Fruit fly (Drosophila melanogaster): ENCODE measurements around the gene nej.

dm6 chrX:9661491-9661890, 25.4 kb downstream of the nej start:
- no peak for TF ChIP-seq CG1620 (GFP tag; optimal IDR thresholded peaks at IDR 0.05)
- no peak for TF ChIP-seq toe (GFP tag; optimal IDR thresholded peaks at IDR 0.05)
- TF ChIP-seq Clk (GFP tag; optimal IDR thresholded peaks at IDR 0.05), result no peak
- no peak for TF ChIP-seq CG14711 (tag; optimal IDR thresholded peaks at IDR 0.05)
- no peak for TF ChIP-seq Mnt (GFP tag; optimal IDR thresholded peaks at IDR 0.05)
- no peak for TF ChIP-seq CG12768 (GFP tag; optimal IDR thresholded peaks at IDR 0.05)
- no peak for TF ChIP-seq bab1 (GFP tag; optimal IDR thresholded peaks at IDR 0.05)
- TF ChIP-seq kay (GFP tag; ENCODE audit: borderline replicate concordance), result no peak
- TF ChIP-seq Hr96 (GFP tag; optimal IDR thresholded peaks at IDR 0.05), result no peak
- no peak for TF ChIP-seq CG7101 (tag; optimal IDR thresholded peaks at IDR 0.05)
